Worm (Caenorhabditis elegans) whole organism, L2 larva: ENCODE data around the gene F10E9.1.

ENCODE experiments used
- Y55F3AM.14 ChIP-seq: fragments of 200-800 bp; sonication (Bioruptor generic); optimal IDR thresholded peaks from 2 replicates; lab custom pipeline; 2018; ENCODE audit warnings: mild to moderate bottlenecking, missing genetic modification characterization, missing compliant biosample characterization
- aly-2 ChIP-seq: fragments of 150-350 bp; optimal IDR thresholded peaks from 2 replicates; lab custom pipeline; 2014; ENCODE audit warnings: missing biosample characterization, missing genetic modification characterization
- egl-27 ChIP-seq: sonication (generic microtip); optimal IDR thresholded peaks from 3 replicates; lab custom pipeline; 2017; ENCODE audit warnings: missing biosample characterization, missing genetic modification reagents, missing genetic modification characterization
- gmeb-1 ChIP-seq: fragments of 150-350 bp; optimal IDR thresholded peaks from 2 replicates; lab custom pipeline; 2014; ENCODE audit warnings: missing biosample characterization, missing genetic modification characterization
- lin-39 ChIP-seq: fragments of 150-350 bp; optimal IDR thresholded peaks from 2 replicates; lab custom pipeline; 2014; ENCODE audit warnings: missing biosample characterization, missing genetic modification reagents, missing genetic modification characterization
- lsy-2 ChIP-seq, 2 experiments: fragments of 150-350 bp in 1 of 2; sonication (generic microtip) in 1 of 2; optimal IDR thresholded peaks; 2 replicates each; lab custom pipeline; 2014 to 2017; ENCODE audit warnings: missing biosample characterization in 2 of 2, missing genetic modification characterization in 2 of 2
- mab-5 ChIP-seq: fragments of 150-350 bp; optimal IDR thresholded peaks from 2 replicates; lab custom pipeline; 2014; ENCODE audit warnings: missing biosample characterization, missing genetic modification characterization
- nhr-11 ChIP-seq: fragments of 150-350 bp; optimal IDR thresholded peaks from 2 replicates; lab custom pipeline; 2014; ENCODE audit warnings: missing biosample characterization, missing genetic modification characterization
- nhr-237 ChIP-seq: fragments of 150-350 bp; optimal IDR thresholded peaks from 2 replicates; lab custom pipeline; 2014; ENCODE audit warnings: missing biosample characterization, missing genetic modification characterization
- sma-3 ChIP-seq: sonication (generic microtip); optimal IDR thresholded peaks from 2 replicates; lab custom pipeline; 2016; ENCODE audit warnings: missing genetic modification reagents, missing genetic modification characterization, missing compliant biosample characterization
- ztf-11 ChIP-seq: sonication (generic microtip); optimal IDR thresholded peaks from 2 replicates; lab custom pipeline; 2017; ENCODE audit warnings: missing biosample characterization, missing genetic modification characterization

ce11 chrIII:8299734-8300133, 23.2 kb upstream of the F10E9.1 start:
- TF ChIP-seq egl-27 (tag; lab: Kevin White, UChicago) (no peak), ztf-11 (tag; lab: Kevin White, UChicago) (no peak), sma-3 (GFP tag; lab: Kevin White, UChicago) (no peak), nhr-11 (no peak), aly-2 (tag; lab: Kevin White, UChicago) (no peak), mab-5 (tag; lab: Kevin White, UChicago) (no peak), Y55F3AM.14 (GFP tag; lab: Kevin White, UChicago) (no peak), lsy-2 (tag; optimal IDR thresholded peaks at IDR 0.05; lab: Kevin White, UChicago) (no peak), nhr-237 (tag; lab: Kevin White, UChicago) (no peak), gmeb-1 (tag; lab: Kevin White, UChicago) (no peak), lin-39 (tag; lab: Kevin White, UChicago) (no peak)
